Fruit fly (Drosophila melanogaster): ENCODE results near the gene Sgs7.

DNA sequence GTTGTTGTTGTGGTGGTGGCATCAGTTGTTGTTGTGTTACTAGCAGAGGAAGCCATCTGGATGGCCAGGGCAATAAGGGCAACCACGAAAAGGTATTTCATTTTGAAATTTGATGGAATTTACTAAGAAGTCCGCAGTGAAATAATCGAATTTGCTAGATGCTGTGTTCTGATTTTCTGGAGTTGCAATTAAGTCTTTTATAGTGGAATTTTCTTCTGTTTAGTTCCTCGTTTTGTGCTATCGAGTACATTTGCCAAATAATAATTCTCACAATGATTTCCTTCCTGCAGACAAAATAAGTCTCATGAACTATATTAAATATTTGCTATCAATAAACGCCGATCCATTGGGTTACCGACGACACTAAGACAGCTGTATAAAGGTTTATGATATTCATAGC, 828 bp downstream of the Sgs7 start, which contains the start of gene CG33272:
- TF ChIP-seq lola (GFP tag; optimal IDR thresholded peaks at IDR 0.05) (no peak), CG34376 (GFP tag; optimal IDR thresholded peaks at IDR 0.05) (no peak), luna (GFP tag; optimal IDR thresholded peaks at IDR 0.05) (no peak), dysf (GFP tag; IDR thresholded peaks at IDR 0.05) (no peak), CG16779 (GFP tag; IDR thresholded peaks at IDR 0.05) (no peak), seq (GFP tag; IDR thresholded peaks at IDR 0.05) (no peak), slou (GFP tag; optimal IDR thresholded peaks at IDR 0.05) (no peak), ab (GFP tag; optimal IDR thresholded peaks at IDR 0.05) (no peak), CG3163 (GFP tag; optimal IDR thresholded peaks at IDR 0.05) (no peak), CG34224 (GFP tag; IDR thresholded peaks at IDR 0.05; ENCODE audit: partially characterized antibody) (no peak), nerfin-2 (GFP tag; IDR thresholded peaks at IDR 0.05; ENCODE audit: partially characterized antibody) (no peak), Abd-B (GFP tag; optimal IDR thresholded peaks at IDR 0.05) (no peak)
